Worm (Caenorhabditis elegans) whole organism, L4/young adult: Measurements from ENCODE around the gene C04A11.1.

Source experiments
- dao-5 ChIP-seq: sonication (generic microtip); optimal IDR thresholded peaks from 2 replicates; lab custom pipeline; 2016; ENCODE audit warnings: missing genotype, missing genetic modification characterization, moderate library complexity, missing compliant biosample characterization
- him-1 ChIP-seq: sonication (generic microtip); optimal IDR thresholded peaks from 2 replicates; lab custom pipeline; 2016; ENCODE audit warnings: missing genotype, missing genetic modification reagents, missing genetic modification characterization, missing compliant biosample characterization

- TF ChIP-seq him-1 (tag; lab: Kevin White, UChicago), result no peak
- no peak for TF ChIP-seq dao-5 (tag; lab: Kevin White, UChicago)
Observed at ce11 chrX:13621628-13622027, 38.7 kb upstream of the C04A11.1 start, which contains the start of gene Y12A6A.1.
